Fruit fly (Drosophila melanogaster): Measurements from ENCODE around the gene robl37BC.
A peak's percentile ranks its signal among the peaks of the same experiment; 100 is the strongest.

DNA sequence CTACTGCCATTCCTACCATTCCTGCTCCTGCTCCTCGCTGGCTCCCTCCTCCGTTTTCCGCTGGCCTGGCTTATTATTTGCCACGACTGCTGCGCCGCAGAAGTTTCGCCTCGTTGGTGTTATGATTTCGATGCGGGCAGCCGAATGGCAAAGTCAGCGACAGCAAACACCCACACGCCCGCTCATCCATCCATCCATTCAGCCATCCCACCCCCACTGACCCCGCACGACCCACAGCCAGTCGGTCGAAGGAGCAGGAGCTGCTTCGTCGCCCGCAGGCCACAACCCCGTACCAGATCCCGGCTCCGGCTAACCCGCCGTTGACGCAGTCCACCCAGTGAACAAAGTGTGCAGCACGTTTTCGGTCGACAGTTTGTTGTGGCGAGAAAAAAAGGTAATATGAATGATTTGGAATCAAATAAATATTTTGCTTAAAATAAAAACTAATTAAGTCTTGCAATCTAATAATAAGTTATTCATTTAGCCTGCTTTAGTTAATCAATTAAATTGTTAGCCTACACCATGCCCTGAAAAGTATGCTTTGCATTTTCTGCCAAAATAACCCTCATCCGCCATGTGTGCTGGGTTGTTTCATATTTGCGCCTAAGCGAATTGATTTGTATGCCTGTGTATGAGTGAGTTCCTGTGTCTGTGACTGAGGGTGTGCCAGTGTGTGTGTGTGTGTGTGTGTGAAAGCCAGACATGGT is 16.0 kb downstream of the robl37BC start:
- no peak for TF ChIP-seq rib (GFP tag; IDR thresholded peaks at IDR 0.05)
- no peak for TF ChIP-seq MESR4 (GFP tag; optimal IDR thresholded peaks at IDR 0.05)
- no peak for TF ChIP-seq oc (tag; optimal IDR thresholded peaks at IDR 0.05)
- TF ChIP-seq Atf-2 (GFP tag; optimal IDR thresholded peaks at IDR 0.05) = no peak
- peak; percentile 35 for TF ChIP-seq CG1603 (tag; optimal IDR thresholded peaks at IDR 0.05)
- TF ChIP-seq CG11456 (GFP tag; IDR thresholded peaks at IDR 0.05) = no peak
- TF ChIP-seq ham (GFP tag; IDR thresholded peaks at IDR 0.05) = no peak

Measured in whole organism, embryonic.